Worm (Caenorhabditis elegans) whole organism, L1 larva: ENCODE measurements around the gene cul-6.

Source experiments
- C04F5.9 ChIP-seq: sonication (generic microtip); optimal IDR thresholded peaks from 2 replicates; lab custom pipeline; 2016; ENCODE audit warnings: missing genetic modification characterization, missing compliant biosample characterization
- F16B12.6 ChIP-seq: fragments of 150-350 bp; optimal IDR thresholded peaks from 2 replicates; lab custom pipeline; 2014; ENCODE audit warnings: missing biosample characterization, missing genetic modification characterization
- aly-2 ChIP-seq: fragments of 150-350 bp; optimal IDR thresholded peaks from 2 replicates; lab custom pipeline; 2014; ENCODE audit warnings: missing biosample characterization, missing genetic modification characterization
- blmp-1 ChIP-seq: fragments of 150-350 bp; optimal IDR thresholded peaks from 2 replicates; lab custom pipeline; 2014; ENCODE audit warnings: missing biosample characterization, missing genetic modification characterization
- ceh-63 ChIP-seq: fragments of 200-800 bp; sonication (Bioruptor generic); optimal IDR thresholded peaks from 2 replicates; lab custom pipeline; 2018; ENCODE audit warnings: mild to moderate bottlenecking, missing genetic modification characterization, missing compliant biosample characterization
- ceh-82 ChIP-seq, 3 experiments: fragments of 150-350 bp in 1 of 3; sonication (generic microtip) in 2 of 3; optimal IDR thresholded peaks; 2 replicates each; lab custom pipeline; 2014 to 2017; ENCODE audit warnings: missing biosample characterization in 3 of 3, missing genetic modification characterization in 3 of 3
- dpl-1 ChIP-seq, 3 experiments: fragments of 150-350 bp in 2 of 3; sonication (generic microtip) in 1 of 3; optimal IDR thresholded peaks; 2 replicates each; lab custom pipeline; 2014 to 2017; ENCODE audit warnings: missing biosample characterization in 3 of 3, missing genetic modification characterization in 3 of 3, missing genetic modification reagents in 3 of 3
- dsc-1 ChIP-seq: sonication (generic microtip); optimal IDR thresholded peaks from 2 replicates; lab custom pipeline; 2016; ENCODE audit warnings: mild to moderate bottlenecking, missing genetic modification characterization, missing compliant biosample characterization
- efl-1 ChIP-seq, 4 experiments: fragments of 150-350 bp; optimal IDR thresholded peaks in 3 of 4; peaks in 1 of 4; 1 replicate in 1 of 4; 2 replicates in 3 of 4; lab custom pipeline; 2014; ENCODE audit warnings: missing biosample characterization in 2 of 4, missing genetic modification characterization in 2 of 4, missing genetic modification reagents in 2 of 4
- efl-3 ChIP-seq: fragments of 200-800 bp; sonication (Bioruptor generic); optimal IDR thresholded peaks from 2 replicates; lab custom pipeline; 2018; ENCODE audit warnings: mild to moderate bottlenecking, missing genetic modification characterization, missing compliant biosample characterization
- egl-27 ChIP-seq, 2 experiments: fragments of 150-350 bp in 1 of 2; sonication (generic microtip); optimal IDR thresholded peaks; 3 replicates each; lab custom pipeline; 2017 to 2018; ENCODE audit warnings: missing biosample characterization in 2 of 2, missing genetic modification characterization in 2 of 2, missing genetic modification reagents in 2 of 2
- fkh-8 ChIP-seq: sonication (generic microtip); optimal IDR thresholded peaks from 2 replicates; lab custom pipeline; 2016; ENCODE audit warnings: mild to moderate bottlenecking, missing genetic modification characterization, missing compliant biosample characterization
- hlh-17 ChIP-seq: fragments of 200-800 bp; sonication (Bioruptor generic); optimal IDR thresholded peaks from 2 replicates; lab custom pipeline; 2018; ENCODE audit warnings: missing genetic modification characterization, mild to moderate bottlenecking, missing compliant biosample characterization, moderate library complexity, borderline replicate concordance
- hpl-2 ChIP-seq: fragments of 150-350 bp; optimal IDR thresholded peaks from 2 replicates; lab custom pipeline; 2014; ENCODE audit warnings: missing biosample characterization, missing genetic modification reagents, missing genetic modification characterization
- isw-1 ChIP-seq: fragments of 200-800 bp; sonication (Bioruptor generic); IDR thresholded peaks from 2 replicates; pipeline ENCODE4 v1.3.6; 2022; ENCODE audit warnings: missing genetic modification characterization, missing compliant biosample characterization
- lin-13 ChIP-seq: fragments of 150-350 bp; optimal IDR thresholded peaks from 2 replicates; lab custom pipeline; 2014; ENCODE audit warnings: missing biosample characterization, missing genetic modification reagents, missing genetic modification characterization
- lin-15B ChIP-seq: fragments of 150-350 bp; sonication (generic microtip); optimal IDR thresholded peaks from 3 replicates; lab custom pipeline; 2014; ENCODE audit warnings: missing biosample characterization, missing genetic modification characterization
- lin-35 ChIP-seq, 2 experiments: fragments of 150-350 bp; optimal IDR thresholded peaks; 2 replicates each; lab custom pipeline; 2014; ENCODE audit warnings: missing biosample characterization in 2 of 2, missing genetic modification characterization in 2 of 2, missing genetic modification reagents in 2 of 2
- lir-3 ChIP-seq: sonication (generic microtip); optimal IDR thresholded peaks from 2 replicates; lab custom pipeline; 2016; ENCODE audit warnings: mild to moderate bottlenecking, missing genetic modification characterization, moderate library complexity, missing compliant biosample characterization; ENCODE audit not compliant: poor library complexity
- lsy-2 ChIP-seq, 2 experiments: fragments of 150-350 bp; optimal IDR thresholded peaks; 2 replicates each; lab custom pipeline; 2014; ENCODE audit warnings: missing biosample characterization in 2 of 2, missing genetic modification characterization in 2 of 2
- mab-9 ChIP-seq: fragments of 200-800 bp; sonication (Bioruptor generic); IDR thresholded peaks from 2 replicates; pipeline ENCODE4 v1.3.6; 2022; ENCODE audit warnings: missing genetic modification reagents, missing genetic modification characterization, missing compliant biosample characterization
- nhr-11 ChIP-seq: fragments of 150-350 bp; optimal IDR thresholded peaks from 2 replicates; lab custom pipeline; 2014; ENCODE audit warnings: missing biosample characterization, missing genetic modification characterization
- nhr-19 ChIP-seq: fragments of 200-800 bp; sonication (Bioruptor generic); conservative IDR thresholded peaks from 2 replicates; pipeline ENCODE4 v1.3.6; 2022; ENCODE audit warnings: missing genetic modification characterization, missing compliant biosample characterization
- nhr-20 ChIP-seq: sonication (generic microtip); optimal IDR thresholded peaks from 2 replicates; lab custom pipeline; 2016; ENCODE audit warnings: mild to moderate bottlenecking, missing genetic modification characterization, missing compliant biosample characterization
- nhr-47 ChIP-seq: sonication (generic microtip); optimal IDR thresholded peaks from 2 replicates; lab custom pipeline; 2016; ENCODE audit warnings: mild to moderate bottlenecking, missing genetic modification characterization, moderate library complexity, missing compliant biosample characterization
- nhr-71 ChIP-seq: sonication (generic microtip); optimal IDR thresholded peaks from 2 replicates; lab custom pipeline; 2016; ENCODE audit warnings: mild to moderate bottlenecking, missing genetic modification characterization, moderate library complexity, missing compliant biosample characterization
- pag-3 ChIP-seq: sonication (generic microtip); optimal IDR thresholded peaks from 2 replicates; lab custom pipeline; 2017; ENCODE audit warnings: missing genetic modification characterization, mild to moderate bottlenecking, missing compliant biosample characterization, antibody characterized with exemption, borderline replicate concordance; ENCODE audit not compliant: insufficient read depth
- snu-23 ChIP-seq: sonication (generic microtip); optimal IDR thresholded peaks from 2 replicates; lab custom pipeline; 2016; ENCODE audit warnings: missing genetic modification characterization, missing compliant biosample characterization
- swsn-7 ChIP-seq: sonication (generic microtip); optimal IDR thresholded peaks from 2 replicates; lab custom pipeline; 2016; ENCODE audit warnings: missing genetic modification characterization, missing compliant biosample characterization
- tbx-2 ChIP-seq: sonication (generic microtip); optimal IDR thresholded peaks from 2 replicates; lab custom pipeline; 2016; ENCODE audit warnings: missing genetic modification characterization, missing compliant biosample characterization
- unc-130 ChIP-seq: fragments of 150-350 bp; optimal IDR thresholded peaks from 2 replicates; lab custom pipeline; 2017; ENCODE audit warnings: missing biosample characterization, missing genetic modification characterization, inconsistent platforms
- unc-62 ChIP-seq: fragments of 150-350 bp; optimal IDR thresholded peaks from 2 replicates; lab custom pipeline; 2014; ENCODE audit warnings: missing biosample characterization, missing genetic modification reagents, missing genetic modification characterization
- unc-86 ChIP-seq: sonication (generic microtip); optimal IDR thresholded peaks from 2 replicates; lab custom pipeline; 2016; ENCODE audit warnings: missing genetic modification characterization, missing compliant biosample characterization
- unc-98 ChIP-seq: fragments of 200-800 bp; sonication (Bioruptor generic); IDR thresholded peaks from 2 replicates; pipeline ENCODE4 v1.3.6; 2022; ENCODE audit warnings: missing genetic modification characterization, missing compliant biosample characterization
- xbp-1 ChIP-seq: sonication (generic microtip); optimal IDR thresholded peaks from 2 replicates; lab custom pipeline; 2016; ENCODE audit warnings: missing genetic modification characterization, missing compliant biosample characterization
- ztf-11 ChIP-seq, 2 experiments: sonication (generic microtip); optimal IDR thresholded peaks; 2 replicates each; lab custom pipeline; 2016 to 2017; ENCODE audit warnings: missing genetic modification characterization in 2 of 2, missing biosample characterization in 1 of 2, missing compliant biosample characterization in 1 of 2

Gene cul-6

ce11 chrIV:12621483-12622078 lies 31.3 kb upstream of the cul-6 start:
- TF ChIP-seq xbp-1 (tag; lab: Kevin White, UChicago), result peak; percentile 17
- peak; percentile 43 for TF ChIP-seq fkh-8 (tag; lab: Kevin White, UChicago)
- TF ChIP-seq unc-98 (GFP tag; lab: Robert Waterston, UW), result peak; percentile 23; the same call in 1 of the 2 replicates
- 0 out of 2 replicates have a peak, but pooled peaks have one; percentile 56 for TF ChIP-seq mab-9 (GFP tag; lab: Robert Waterston, UW)
- peak; percentile 36 for TF ChIP-seq tbx-2 (tag; lab: Kevin White, UChicago)
- TF ChIP-seq F16B12.6 (tag; lab: Kevin White, UChicago), result peak; percentile 62
- peak; percentile 46 for TF ChIP-seq unc-86 (tag; lab: Kevin White, UChicago)
- peak; percentile 27 for TF ChIP-seq swsn-7 (tag; lab: Kevin White, UChicago)
- peak; percentile 25 for TF ChIP-seq nhr-20 (tag; lab: Kevin White, UChicago)
- TF ChIP-seq isw-1 (GFP tag; lab: Robert Waterston, UW), result peak; percentile 69
- peak; percentile 30 to 37 for TF ChIP-seq lsy-2 (tag; optimal IDR thresholded peaks at IDR 0.05; lab: Kevin White, UChicago)
- TF ChIP-seq nhr-47 (tag; lab: Kevin White, UChicago), result peak; percentile 61
- TF ChIP-seq efl-1 (optimal IDR thresholded peaks at IDR 0.05; lab: Kevin White, UChicago), result peak; percentile 55 to 83
- peak; percentile 37 to 65 for TF ChIP-seq efl-1 (GFP tag; optimal IDR thresholded peaks at IDR 0.05 in 1 of 2; lab: Kevin White, UChicago)
- TF ChIP-seq ztf-11 (tag; optimal IDR thresholded peaks at IDR 0.05; lab: Kevin White, UChicago), result peak in 1 of 2 experiments; percentile 23
- peak; percentile 31 for TF ChIP-seq snu-23 (GFP tag; lab: Kevin White, UChicago)
- TF ChIP-seq dsc-1 (tag; lab: Kevin White, UChicago), result peak; percentile 15
- peak in 1 of 3 experiments; percentile 42 for TF ChIP-seq dpl-1 (GFP tag; optimal IDR thresholded peaks at IDR 0.05; lab: Kevin White, UChicago)
- TF ChIP-seq lin-35 (GFP tag; optimal IDR thresholded peaks at IDR 0.05; lab: Kevin White, UChicago), result peak in 1 of 2 experiments; percentile 39
- peak; percentile 61 for TF ChIP-seq nhr-71 (tag; lab: Kevin White, UChicago)
- peak in 1 of 3 experiments; percentile 52 for TF ChIP-seq ceh-82 (tag; optimal IDR thresholded peaks at IDR 0.05; lab: Kevin White, UChicago)
- peak; percentile 51 for TF ChIP-seq lin-15B (tag; lab: Kevin White, UChicago)
- TF ChIP-seq lir-3 (tag; lab: Kevin White, UChicago), result peak; percentile 36

ce11 chrIV:12620921-12621320 lies 30.7 kb upstream of the cul-6 start:
- TF ChIP-seq nhr-71 (tag; lab: Kevin White, UChicago) (no peak), hpl-2 (GFP tag; lab: Kevin White, UChicago) (no peak), pag-3 (tag; lab: Kevin White, UChicago) (no peak), egl-27 (tag; optimal IDR thresholded peaks at IDR 0.05; lab: Kevin White, UChicago) (no peak), snu-23 (GFP tag; lab: Kevin White, UChicago) (no peak), efl-3 (GFP tag; lab: Kevin White, UChicago) (no peak), lir-3 (tag; lab: Kevin White, UChicago) (no peak), swsn-7 (tag; lab: Kevin White, UChicago) (no peak), unc-130 (tag; lab: Kevin White, UChicago) (no peak), lin-13 (GFP tag; lab: Kevin White, UChicago) (no peak), mab-9 (GFP tag; lab: Robert Waterston, UW) (no peak), C04F5.9 (tag; lab: Kevin White, UChicago) (no peak), unc-62 (GFP tag; lab: Kevin White, UChicago) (no peak)

- TF ChIP-seq nhr-19, result no peak
- TF ChIP-seq blmp-1, result peak; percentile 54
- no peak for TF ChIP-seq snu-23 (GFP tag; lab: Kevin White, UChicago)
These were observed 28.6 kb upstream of the cul-6 start for ce11 chrIV:12618877-12619276.

- TF ChIP-seq hlh-17 (GFP tag; lab: Kevin White, UChicago), result no peak
- TF ChIP-seq lir-3 (tag; lab: Kevin White, UChicago), result no peak
- no peak for TF ChIP-seq unc-62 (GFP tag; lab: Kevin White, UChicago)
- TF ChIP-seq tbx-2 (tag; lab: Kevin White, UChicago), result no peak
- no peak for TF ChIP-seq lsy-2 (tag; optimal IDR thresholded peaks at IDR 0.05; lab: Kevin White, UChicago)
- no peak for TF ChIP-seq nhr-11 (tag; lab: Kevin White, UChicago)
- TF ChIP-seq nhr-19, result no peak
- no peak for TF ChIP-seq ceh-63 (GFP tag; lab: Kevin White, UChicago)
- TF ChIP-seq nhr-20 (tag; lab: Kevin White, UChicago), result no peak
- no peak for TF ChIP-seq C04F5.9 (tag; lab: Kevin White, UChicago)
- TF ChIP-seq aly-2 (tag; lab: Kevin White, UChicago), result no peak
These were observed 27.7 kb upstream of the cul-6 start for ce11 chrIV:12617934-12618333.
